Fruit fly (Drosophila melanogaster): Measurements from ENCODE around the gene twy.

twy gene

DNA sequence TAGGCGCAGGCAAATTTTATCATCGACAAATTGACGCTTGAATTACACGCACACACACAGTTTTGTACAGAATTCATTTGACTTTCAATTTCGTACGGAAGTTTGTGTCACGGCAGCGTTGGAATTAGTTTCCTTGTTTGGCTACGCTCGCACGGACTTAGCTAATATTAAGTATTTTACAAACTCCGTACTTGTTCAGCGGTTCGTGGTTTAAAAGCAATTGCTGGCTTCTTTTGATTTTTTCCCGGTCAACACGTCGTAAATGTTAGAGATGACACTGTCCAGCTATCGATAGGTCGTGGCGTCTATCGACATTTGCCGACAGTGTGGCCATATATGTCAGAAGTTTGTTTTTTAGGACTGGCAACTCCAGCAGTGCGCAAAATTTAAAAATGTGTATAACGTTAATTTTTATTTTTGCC lies 40.2 kb upstream of the twy start, which contains the start of gene CycA (continued):
- TF ChIP-seq pum (GFP tag; optimal IDR thresholded peaks at IDR 0.05) (no peak), da (GFP tag; optimal IDR thresholded peaks at IDR 0.05) (no peak), Mad (GFP tag; optimal IDR thresholded peaks at IDR 0.05) (peak; percentile 1), mirr (GFP tag; optimal IDR thresholded peaks at IDR 0.05) (no peak), Max (GFP tag; optimal IDR thresholded peaks at IDR 0.05) (peak; percentile 22), Oaz (GFP tag; IDR thresholded peaks at IDR 0.05) (no peak), CG12391 (tag; optimal IDR thresholded peaks at IDR 0.05) (peak; percentile 25), Sry-δ (GFP tag; optimal IDR thresholded peaks at IDR 0.05) (peak; percentile 98), CG31441 (GFP tag; IDR thresholded peaks at IDR 0.05) (no peak), ham (GFP tag; IDR thresholded peaks at IDR 0.05) (no peak), ATbp (GFP tag; optimal IDR thresholded peaks at IDR 0.05) (no peak), CG1647 (GFP tag; optimal IDR thresholded peaks at IDR 0.05) (no peak), toy (GFP tag; IDR thresholded peaks at IDR 0.05) (no peak), CG30020 (tag; optimal IDR thresholded peaks at IDR 0.05) (peak; percentile 7), CG7745 (tag; optimal IDR thresholded peaks at IDR 0.05) (no peak), trem (tag; optimal IDR thresholded peaks at IDR 0.05) (peak; percentile 87), vnd (GFP tag; IDR thresholded peaks at IDR 0.05; ENCODE audit: partially characterized antibody) (peak; percentile 74; the same call in 2 of the 3 replicates), pb (GFP tag; optimal IDR thresholded peaks at IDR 0.05) (no peak), Dref (GFP tag; IDR thresholded peaks at IDR 0.05) (peak; percentile 95), CG7987 (GFP tag; optimal IDR thresholded peaks at IDR 0.05) (peak; percentile 42), cad (GFP tag; optimal IDR thresholded peaks at IDR 0.05) (no peak), lilli (GFP tag; optimal IDR thresholded peaks at IDR 0.05) (peak; percentile 0), H15 (GFP tag; IDR thresholded peaks at IDR 0.05) (no peak), stc (GFP tag; IDR thresholded peaks at IDR 0.05) (no peak), CG33557 (GFP tag; optimal IDR thresholded peaks at IDR 0.05) (no peak), CG14441 (GFP tag; IDR thresholded peaks at IDR 0.05) (no peak), CG7357 (GFP tag; IDR thresholded peaks at IDR 0.05) (no peak), CG17568 (GFP tag; optimal IDR thresholded peaks at IDR 0.05) (peak; percentile 33), CG18619 (GFP tag; optimal IDR thresholded peaks at IDR 0.05) (no peak), D (optimal IDR thresholded peaks at IDR 0.05) (no peak), D (GFP tag; optimal IDR thresholded peaks at IDR 0.05) (no peak), fd3F (GFP tag; optimal IDR thresholded peaks at IDR 0.05) (no peak), chinmo (GFP tag; IDR thresholded peaks at IDR 0.05; ENCODE audit: partially characterized antibody) (peak; percentile 84), zen (tag; optimal IDR thresholded peaks at IDR 0.05) (peak; percentile 29), Adf1 (GFP tag; IDR thresholded peaks at IDR 0.05) (no peak), CG17829 (tag; optimal IDR thresholded peaks at IDR 0.05) (peak; percentile 47), esg (GFP tag; conservative IDR thresholded peaks at IDR 0.05) (no peak), ERR (GFP tag; optimal IDR thresholded peaks at IDR 0.05) (no peak), CG14710 (tag; optimal IDR thresholded peaks at IDR 0.05) (peak; percentile 79), fd102C (GFP tag; optimal IDR thresholded peaks at IDR 0.05) (no peak), CG2875 (GFP tag; optimal IDR thresholded peaks at IDR 0.05) (no peak), D19B (GFP tag; optimal IDR thresholded peaks at IDR 0.05) (no peak), gsb (GFP tag; IDR thresholded peaks at IDR 0.05) (no peak), CG1233 (GFP tag; optimal IDR thresholded peaks at IDR 0.05) (no peak), CG42726 (GFP tag; IDR thresholded peaks at IDR 0.05; ENCODE audit: partially characterized antibody) (peak; percentile 91), Rx (GFP tag; IDR thresholded peaks at IDR 0.05) (no peak), CHES-1-like (GFP tag; optimal IDR thresholded peaks at IDR 0.05) (no peak), D19A (tag; optimal IDR thresholded peaks at IDR 0.05) (peak; percentile 26), sisA (GFP tag; IDR thresholded peaks at IDR 0.05) (no peak), CG4820 (GFP tag; optimal IDR thresholded peaks at IDR 0.05) (no peak), CG3726 (GFP tag; IDR thresholded peaks at IDR 0.05) (no peak), gfzf (GFP tag; optimal IDR thresholded peaks at IDR 0.05) (peak; percentile 61)
